Worm (Caenorhabditis elegans): ENCODE data around the gene Y46H3D.8.

The Y46H3D.8 gene

DNA sequence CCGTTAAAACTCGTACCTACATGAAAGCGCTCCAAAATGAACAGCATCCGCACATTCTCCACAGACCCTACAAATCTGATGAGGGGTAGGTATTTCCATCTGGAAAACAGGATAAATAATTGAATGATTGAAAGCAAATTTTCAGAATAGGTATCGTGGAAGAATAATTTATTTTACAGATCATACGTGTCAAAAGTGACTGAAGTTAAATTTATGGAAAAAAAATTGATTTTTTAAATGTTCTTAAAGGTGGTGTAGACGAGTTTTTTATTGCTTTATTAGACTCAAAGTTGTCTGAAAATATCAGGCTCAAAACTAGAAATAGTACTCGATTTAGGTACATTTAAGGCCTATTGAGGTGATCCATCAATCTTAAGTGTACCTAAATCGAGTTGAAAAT lies 4.3 kb downstream of the Y46H3D.8 start, which contains the start of gene nhr-237:
TSS of gene nhr-237 (minus strand) at position 101 of the 400 bp plus-strand sequence.
- TF ChIP-seq fkh-2 (tag; optimal IDR thresholded peaks at IDR 0.05) (no peak), ZK546.5 (tag; optimal IDR thresholded peaks at IDR 0.05) (peak; percentile 31)

- TF ChIP-seq nhr-23 (tag; optimal IDR thresholded peaks at IDR 0.05) (no peak), fos-1 (tag; optimal IDR thresholded peaks at IDR 0.05) (no peak), snpc-4 (tag; optimal IDR thresholded peaks at IDR 0.05) (no peak), eor-1 (tag; optimal IDR thresholded peaks at IDR 0.05) (no peak), nhr-11 (tag; optimal IDR thresholded peaks at IDR 0.05) (no peak), egl-27 (tag; optimal IDR thresholded peaks at IDR 0.05) (no peak), elt-2 (tag; optimal IDR thresholded peaks at IDR 0.05) (no peak), daf-12 (tag; optimal IDR thresholded peaks at IDR 0.05) (no peak), hmg-11 (tag; optimal IDR thresholded peaks at IDR 0.05) (no peak), lsy-12 (tag; optimal IDR thresholded peaks at IDR 0.05) (no peak), pha-4 (tag; optimal IDR thresholded peaks at IDR 0.05) (peak; percentile 11), ceh-9 (tag; optimal IDR thresholded peaks at IDR 0.05) (no peak), elt-1 (tag; optimal IDR thresholded peaks at IDR 0.05) (no peak), unc-39 (tag; optimal IDR thresholded peaks at IDR 0.05) (no peak), nfya-1 (tag; optimal IDR thresholded peaks at IDR 0.05; ENCODE audit: insufficient read depth) (no peak), ZK546.5 (tag; optimal IDR thresholded peaks at IDR 0.05) (peak; percentile 35)
Observed at ce11 chrV:1624340-1624739, 6.7 kb downstream of the Y46H3D.8 start, which contains the start of gene nhr-110. nhr-110 (minus strand) TSS chrV:1624440.

DNA sequence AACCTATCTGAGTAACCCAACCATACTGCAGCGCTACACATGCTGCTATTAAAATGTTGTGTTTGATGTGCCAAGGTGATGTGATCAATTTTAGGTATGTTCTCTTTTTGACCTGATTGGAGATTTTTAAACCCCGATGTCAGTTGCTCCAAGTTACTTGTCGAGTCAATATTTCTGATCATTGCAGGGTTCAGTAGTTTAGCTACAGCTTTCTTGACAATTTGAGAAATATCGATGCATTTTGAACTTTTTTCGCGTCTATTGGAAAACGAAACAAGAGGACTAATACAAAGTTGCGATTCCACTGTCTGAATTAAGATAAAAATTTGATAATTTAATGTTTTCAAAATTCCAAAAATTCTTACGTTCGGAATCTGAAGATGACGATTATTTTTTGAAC lies 7.6 kb downstream of the Y46H3D.8 start:
- TF ChIP-seq ZK546.5 (tag; optimal IDR thresholded peaks at IDR 0.05): peak; percentile 31
- no peak for TF ChIP-seq unc-39 (tag; optimal IDR thresholded peaks at IDR 0.05)
- no peak for TF ChIP-seq pha-4 (tag; optimal IDR thresholded peaks at IDR 0.05)
- no peak for TF ChIP-seq fkh-10 (GFP tag; optimal IDR thresholded peaks at IDR 0.05)

DNA sequence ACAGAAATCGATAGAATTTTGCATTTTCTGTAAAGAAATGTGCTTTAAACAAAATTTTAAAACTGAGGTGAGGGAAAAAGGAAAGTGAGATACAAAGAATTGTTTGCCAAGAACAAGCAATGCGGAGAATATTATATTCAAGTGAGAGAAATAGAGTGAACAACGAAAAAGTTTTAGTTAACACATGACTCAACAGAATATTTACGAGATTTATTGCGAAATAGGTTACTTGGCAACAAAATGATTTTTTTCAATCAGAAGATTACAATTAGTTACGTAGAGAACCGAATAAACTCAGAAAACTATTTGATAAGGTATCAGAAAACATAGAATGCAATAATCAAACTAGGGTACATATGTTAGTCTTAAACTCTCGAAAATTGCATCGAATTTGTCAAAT lies 9.6 kb downstream of the Y46H3D.8 start, which contains the start of gene nhr-117:
TSS of gene nhr-117 (minus strand) at position 27 of the 400 bp plus-strand sequence.
- TF ChIP-seq elt-1 (tag; optimal IDR thresholded peaks at IDR 0.05) (no peak), nhr-76 (tag; optimal IDR thresholded peaks at IDR 0.05) (no peak), pha-4 (tag; optimal IDR thresholded peaks at IDR 0.05) (peak; percentile 82), fos-1 (tag; optimal IDR thresholded peaks at IDR 0.05) (no peak), skn-1 (tag; optimal IDR thresholded peaks at IDR 0.05) (no peak), elt-2 (tag; optimal IDR thresholded peaks at IDR 0.05) (peak; percentile 43), ZK546.5 (tag; optimal IDR thresholded peaks at IDR 0.05) (peak; percentile 2), ceh-9 (tag; optimal IDR thresholded peaks at IDR 0.05) (no peak)

ce11 chrV:1620537-1620936 lies 10.5 kb downstream of the Y46H3D.8 start:
- TF ChIP-seq eor-1 (tag; optimal IDR thresholded peaks at IDR 0.05): no peak
- TF ChIP-seq snpc-4 (tag; optimal IDR thresholded peaks at IDR 0.05): no peak
- no peak for TF ChIP-seq ceh-82 (tag; optimal IDR thresholded peaks at IDR 0.05)
- no peak for TF ChIP-seq tbx-2 (tag; optimal IDR thresholded peaks at IDR 0.05)
- no peak for TF ChIP-seq daf-12 (tag; optimal IDR thresholded peaks at IDR 0.05)
- no peak for TF ChIP-seq fos-1 (tag; optimal IDR thresholded peaks at IDR 0.05)
- TF ChIP-seq ama-1 (optimal IDR thresholded peaks at IDR 0.05): no peak
- TF ChIP-seq egl-27 (tag; optimal IDR thresholded peaks at IDR 0.05): no peak
- TF ChIP-seq nhr-11 (tag; optimal IDR thresholded peaks at IDR 0.05): no peak
- TF ChIP-seq pqm-1 (tag; optimal IDR thresholded peaks at IDR 0.05): no peak
- TF ChIP-seq elt-1 (tag; optimal IDR thresholded peaks at IDR 0.05): no peak
- TF ChIP-seq nfya-1 (tag; optimal IDR thresholded peaks at IDR 0.05; ENCODE audit: insufficient read depth): no peak
- no peak for TF ChIP-seq nhr-67 (tag; optimal IDR thresholded peaks at IDR 0.05)
- TF ChIP-seq skn-1 (tag; optimal IDR thresholded peaks at IDR 0.05): no peak
- TF ChIP-seq nhr-28 (tag; optimal IDR thresholded peaks at IDR 0.05): no peak
- no peak for TF ChIP-seq unc-39 (tag; optimal IDR thresholded peaks at IDR 0.05)
- TF ChIP-seq aly-2 (tag; optimal IDR thresholded peaks at IDR 0.05): no peak
- TF ChIP-seq nhr-25 (tag; optimal IDR thresholded peaks at IDR 0.05): no peak
- no peak for TF ChIP-seq ztf-11 (tag; optimal IDR thresholded peaks at IDR 0.05)
- TF ChIP-seq jun-1 (tag; optimal IDR thresholded peaks at IDR 0.05): no peak

DNA sequence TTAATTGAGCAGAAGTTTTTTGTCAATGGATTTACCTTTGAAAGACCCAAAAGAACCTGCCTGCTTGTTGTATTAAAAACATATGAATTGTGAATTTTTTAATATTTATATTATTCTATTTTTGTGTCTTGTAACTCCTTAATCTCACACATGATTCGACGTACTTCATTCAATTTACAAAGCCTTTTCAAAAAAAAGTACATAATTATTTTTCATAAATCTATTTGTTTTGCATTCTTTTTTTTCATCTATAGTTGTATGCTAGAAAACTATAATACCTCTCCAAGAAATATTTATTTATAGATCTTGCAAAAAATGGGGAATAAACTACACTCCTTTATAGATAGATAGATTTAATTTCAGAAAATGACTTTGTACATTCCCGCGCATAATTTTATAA lies 12.3 kb downstream of the Y46H3D.8 start, which contains the start of gene nhr-179:
TSS of gene nhr-179 (minus strand) at position 101 of the 400 bp plus-strand sequence.
- TF ChIP-seq lin-15B (tag; optimal IDR thresholded peaks at IDR 0.05) (no peak), ZK546.5 (tag; optimal IDR thresholded peaks at IDR 0.05) (peak; percentile 67)

Data from whole organism, L3 larva.